Fruit fly (Drosophila melanogaster): ENCODE data around the gene TfIIFalpha.

The TfIIFalpha gene

DNA sequence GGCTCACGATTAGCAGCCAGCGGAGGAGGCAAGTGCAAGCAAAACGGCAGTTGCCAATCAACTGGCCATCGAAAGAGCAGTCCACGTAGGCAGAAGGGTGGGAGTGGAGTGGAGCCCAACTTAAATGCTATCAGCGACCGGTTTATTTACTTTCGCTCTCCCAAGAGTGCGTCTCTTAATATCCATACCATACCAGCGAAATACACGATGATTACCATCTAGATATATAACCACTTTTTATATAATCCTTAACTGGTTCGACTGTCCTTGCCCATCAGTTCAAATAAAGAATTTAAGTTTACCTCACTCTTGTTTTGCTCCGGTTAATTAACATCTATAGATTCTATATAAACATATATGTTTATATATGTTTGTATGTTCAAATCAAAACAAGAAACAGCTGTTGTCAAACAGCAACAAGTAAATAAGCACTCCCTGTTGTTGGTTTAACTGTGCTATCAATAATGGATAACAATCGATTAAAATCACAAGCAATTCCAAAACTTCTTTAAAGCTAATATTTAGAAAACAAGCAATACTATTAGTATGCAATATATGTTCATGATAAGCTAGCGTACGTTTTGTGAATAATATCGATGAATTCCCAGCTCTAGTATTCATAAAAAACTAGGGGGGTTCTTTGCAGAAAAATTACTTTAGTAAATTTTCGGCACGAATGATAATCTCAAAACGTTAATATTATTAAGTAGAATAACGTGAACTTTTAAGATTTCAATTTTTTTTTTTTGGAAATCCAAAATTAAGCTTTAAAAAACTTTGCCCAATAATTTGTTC is 6.6 kb upstream of the TfIIFalpha start (continued):
- TF ChIP-seq CG4360 (GFP tag; IDR thresholded peaks at IDR 0.05) (no peak), CG12236 (GFP tag; optimal IDR thresholded peaks at IDR 0.05) (no peak), CG2889 (GFP tag; IDR thresholded peaks at IDR 0.05) (0 out of 3 replicates have a peak, but pooled peaks have one; percentile 18), CG3065 (GFP tag; optimal IDR thresholded peaks at IDR 0.05) (no peak), HLH4C (GFP tag; IDR thresholded peaks at IDR 0.05; ENCODE audit: partially characterized antibody) (no peak), CG11085 (GFP tag; IDR thresholded peaks at IDR 0.05) (0 out of 2 replicates have a peak, but pooled peaks have one; percentile 43), CG18599 (GFP tag; optimal IDR thresholded peaks at IDR 0.05) (peak; percentile 67), crp (GFP tag; optimal IDR thresholded peaks at IDR 0.05) (peak in 1 of 2 experiments; percentile 77), cad (GFP tag; optimal IDR thresholded peaks at IDR 0.05) (no peak), disco-r (GFP tag; optimal IDR thresholded peaks at IDR 0.05) (no peak), Ada2b (GFP tag; IDR thresholded peaks at IDR 0.05) (no peak), CG14050 (GFP tag; IDR thresholded peaks at IDR 0.05) (0 out of 3 replicates have a peak, but pooled peaks have one; percentile 25), psq (GFP tag; optimal IDR thresholded peaks at IDR 0.05) (peak; percentile 50), CG17328 (GFP tag; IDR thresholded peaks at IDR 0.05) (no peak), pho (GFP tag; optimal IDR thresholded peaks at IDR 0.05) (peak; percentile 35), CG7786 (GFP tag; optimal IDR thresholded peaks at IDR 0.05) (no peak), hkb (optimal IDR thresholded peaks at IDR 0.05) (no peak), hkb (GFP tag; IDR thresholded peaks at IDR 0.05) (peak; percentile 62), pfk (GFP tag; optimal IDR thresholded peaks at IDR 0.05) (no peak), MESR4 (GFP tag; optimal IDR thresholded peaks at IDR 0.05) (peak; percentile 12), CG11398 (GFP tag; optimal IDR thresholded peaks at IDR 0.05) (peak; percentile 38), gcm (GFP tag; optimal IDR thresholded peaks at IDR 0.05) (peak; percentile 22), CG1832 (GFP tag; optimal IDR thresholded peaks at IDR 0.05) (no peak), Ets97D (GFP tag; optimal IDR thresholded peaks at IDR 0.05) (no peak), CG14667 (GFP tag; IDR thresholded peaks at IDR 0.05) (no peak), gro (GFP tag; optimal IDR thresholded peaks at IDR 0.05) (peak; percentile 62), CG16813 (GFP tag; IDR thresholded peaks at IDR 0.05; ENCODE audit: partially characterized antibody) (no peak), CG3726 (GFP tag; IDR thresholded peaks at IDR 0.05) (no peak), tap (tag; optimal IDR thresholded peaks at IDR 0.05) (no peak), B-H2 (GFP tag; optimal IDR thresholded peaks at IDR 0.05) (no peak), Hmr (GFP tag; optimal IDR thresholded peaks at IDR 0.05) (peak; percentile 78), CG15479 (GFP tag; optimal IDR thresholded peaks at IDR 0.05) (no peak), so (GFP tag; IDR thresholded peaks at IDR 0.05) (no peak), trh (GFP tag; optimal IDR thresholded peaks at IDR 0.05) (peak; percentile 56), sens-2 (GFP tag; IDR thresholded peaks at IDR 0.05) (no peak), sima (GFP tag; optimal IDR thresholded peaks at IDR 0.05) (no peak), en (GFP tag; optimal IDR thresholded peaks at IDR 0.05) (no peak), CG18619 (GFP tag; optimal IDR thresholded peaks at IDR 0.05) (no peak), ERR (GFP tag; optimal IDR thresholded peaks at IDR 0.05) (no peak), Taf1 (GFP tag; IDR thresholded peaks at IDR 0.05) (peak; percentile 19; the same call in 1 of the 2 replicates), ewg (GFP tag; optimal IDR thresholded peaks at IDR 0.05) (no peak), CG10654 (GFP tag; optimal IDR thresholded peaks at IDR 0.05) (peak; percentile 9), knrl (GFP tag; IDR thresholded peaks at IDR 0.05; ENCODE audit: partially characterized antibody) (no peak), cwo (GFP tag; optimal IDR thresholded peaks at IDR 0.05) (peak; percentile 25), GATAe (GFP tag; conservative IDR thresholded peaks at IDR 0.05) (no peak), br (optimal IDR thresholded peaks at IDR 0.05) (no peak), Ravus (GFP tag; IDR thresholded peaks at IDR 0.05) (no peak), CG11560 (tag; IDR thresholded peaks at IDR 0.05) (no peak), CG15073 (GFP tag; optimal IDR thresholded peaks at IDR 0.05) (no peak), Atf3 (GFP tag; optimal IDR thresholded peaks at IDR 0.05) (no peak)

Measured in whole organism, embryonic.